Worm (Caenorhabditis elegans): ENCODE measurements around the gene ZK856.19.
A peak's percentile ranks its signal among the peaks of the same experiment; 100 is the strongest.

The ZK856.19 gene

DNA sequence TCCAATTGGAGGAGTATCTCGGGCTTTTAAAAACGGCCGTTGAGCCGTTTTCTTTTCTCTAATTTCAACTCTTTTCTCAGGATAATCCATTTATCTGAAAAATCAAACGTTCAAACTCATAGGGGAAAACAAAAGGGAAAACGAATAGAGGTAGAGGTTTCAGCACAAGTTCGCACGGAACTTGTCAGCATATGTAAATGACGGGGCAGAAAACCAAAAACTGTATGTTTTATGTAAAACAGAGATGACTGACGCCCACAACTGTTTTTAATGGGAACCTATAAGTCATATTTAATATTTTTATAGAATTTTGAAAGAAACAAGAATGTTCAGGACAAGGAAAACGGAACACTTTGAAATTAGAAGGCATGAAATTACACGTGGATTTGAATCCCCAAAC lies 38.3 kb downstream of the ZK856.19 start, which contains the start of gene C51E3.6:
Gene C51E3.6 (minus strand): TSS at position 101 of the 400 bp plus-strand sequence.
- TF ChIP-seq akir-1 (GFP tag; optimal IDR thresholded peaks at IDR 0.05) (no peak), ets-4 (GFP tag; optimal IDR thresholded peaks at IDR 0.05) (no peak), F37B4.10 (GFP tag; IDR thresholded peaks at IDR 0.05) (no peak)

DNA sequence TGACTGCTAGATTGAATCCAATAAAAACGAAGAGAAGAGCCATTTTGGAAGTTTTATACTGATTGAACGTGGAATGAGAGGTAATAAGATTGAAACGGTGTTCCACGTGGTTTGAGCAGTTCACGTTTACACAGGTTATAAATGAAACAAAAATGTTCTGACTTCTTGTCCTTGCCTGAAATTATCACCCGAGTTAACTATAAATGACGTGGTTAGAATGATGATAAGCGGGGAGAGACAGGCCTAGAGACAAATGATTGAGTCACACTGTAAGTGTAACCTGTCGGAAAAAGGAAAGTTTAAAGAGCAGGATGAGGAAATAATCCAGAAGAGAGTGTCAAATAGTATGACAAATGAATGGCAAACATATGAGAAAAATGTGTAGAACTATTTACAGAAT lies 43.8 kb downstream of the ZK856.19 start, which contains the start of gene C51E3.10:
Gene C51E3.10 (minus strand): TSS at position 181 of the 400 bp plus-strand sequence.
- TF ChIP-seq nhr-90 (tag; optimal IDR thresholded peaks at IDR 0.05) (peak; percentile 26), ceh-100 (GFP tag; IDR thresholded peaks at IDR 0.05) (no peak), egl-44 (GFP tag; IDR thresholded peaks at IDR 0.05) (no peak), Y95B8A.8 (GFP tag; IDR thresholded peaks at IDR 0.05) (no peak), F33H1.4 (GFP tag; IDR thresholded peaks at IDR 0.05) (no peak), hlh-12 (tag; optimal IDR thresholded peaks at IDR 0.05) (no peak), let-607 (tag; optimal IDR thresholded peaks at IDR 0.05) (peak; percentile 71 to 80), ztf-3 (GFP tag; optimal IDR thresholded peaks at IDR 0.05) (no peak), rec-8 (tag; optimal IDR thresholded peaks at IDR 0.05) (no peak), unc-62 (GFP tag; optimal IDR thresholded peaks at IDR 0.05) (peak; percentile 5), atf-7 (tag; optimal IDR thresholded peaks at IDR 0.05) (peak; percentile 54), ceh-40 (GFP tag; IDR thresholded peaks at IDR 0.05) (no peak), attf-3 (GFP tag; conservative IDR thresholded peaks at IDR 0.05) (no peak), zfh-2 (GFP tag; conservative IDR thresholded peaks at IDR 0.05) (no peak), bed-1 (GFP tag; IDR thresholded peaks at IDR 0.05) (no peak), hsf-1 (GFP tag; IDR thresholded peaks at IDR 0.05) (no peak), aptf-2 (GFP tag; conservative IDR thresholded peaks at IDR 0.05) (no peak), chd-7 (tag; optimal IDR thresholded peaks at IDR 0.05) (no peak), zim-3 (tag; optimal IDR thresholded peaks at IDR 0.05) (no peak), K12H6.12 (tag; optimal IDR thresholded peaks at IDR 0.05) (no peak), tbp1 (GFP tag; optimal IDR thresholded peaks at IDR 0.05) (no peak), ztf-6 (GFP tag; IDR thresholded peaks at IDR 0.05) (no peak), sptf-2 (GFP tag; optimal IDR thresholded peaks at IDR 0.05) (no peak), somi-1 (GFP tag; optimal IDR thresholded peaks at IDR 0.05) (no peak), ceh-27 (GFP tag; optimal IDR thresholded peaks at IDR 0.05) (no peak), F57A8.1 (GFP tag; optimal IDR thresholded peaks at IDR 0.05) (no peak), ztf-26 (tag; optimal IDR thresholded peaks at IDR 0.05) (no peak), ceh-58 (GFP tag; IDR thresholded peaks at IDR 0.05) (no peak), nhr-80 (tag; optimal IDR thresholded peaks at IDR 0.05) (peak; percentile 92), nfyb-1 (GFP tag; IDR thresholded peaks at IDR 0.05) (0 out of 2 replicates have a peak, but pooled peaks have one; percentile 25), F10E7.11 (tag; optimal IDR thresholded peaks at IDR 0.05) (no peak), F49E8.2 (tag; optimal IDR thresholded peaks at IDR 0.05; ENCODE audit: insufficient read depth) (no peak), K11D2.4 (GFP tag; IDR thresholded peaks at IDR 0.05) (no peak), attf-5 (GFP tag; optimal IDR thresholded peaks at IDR 0.05) (no peak), egl-18 (GFP tag; IDR thresholded peaks at IDR 0.05) (no peak), lag-1 (GFP tag; IDR thresholded peaks at IDR 0.05) (no peak), ZK185.1 (tag; optimal IDR thresholded peaks at IDR 0.05; ENCODE audit: poor library complexity, severe bottlenecking) (no peak), pha-4 (tag; optimal IDR thresholded peaks at IDR 0.05) (no peak), lsl-1 (GFP tag; optimal IDR thresholded peaks at IDR 0.05) (no peak), lin-35 (GFP tag; optimal IDR thresholded peaks at IDR 0.05) (no peak), snpc-1.3 (tag; optimal IDR thresholded peaks at IDR 0.05; ENCODE audit: insufficient read depth) (no peak), nhr-27 (tag; optimal IDR thresholded peaks at IDR 0.05) (no peak), lin-26 (GFP tag; IDR thresholded peaks at IDR 0.05) (no peak), ztf-18 (tag; optimal IDR thresholded peaks at IDR 0.05) (no peak)

All from whole organism, young adult.